Fruit fly (Drosophila melanogaster) whole organism, adult: Measurements from ENCODE around the gene DnaJ-H.
A peak's percentile ranks its signal among the peaks of the same experiment; 100 is the strongest.

Experiments
- CG11617 ChIP-seq: fragments of 200-800 bp; sonication (Bioruptor generic); optimal IDR thresholded peaks from 2 replicates; lab custom pipeline; 2017; ENCODE audit warnings: mild to moderate bottlenecking, missing biosample characterization, missing genetic modification reagents, missing genetic modification characterization
- CG12768 ChIP-seq: fragments of 200-800 bp; sonication (Bioruptor generic); optimal IDR thresholded peaks from 2 replicates; lab custom pipeline; 2017; ENCODE audit warnings: missing biosample characterization, missing genetic modification characterization, mild to moderate bottlenecking, moderate library complexity, missing genetic modification reagents
- CG14711 ChIP-seq: fragments of 200-800 bp; sonication (Bioruptor generic); optimal IDR thresholded peaks from 2 replicates; lab custom pipeline; 2018; ENCODE audit warnings: missing biosample characterization, mild to moderate bottlenecking, missing genetic modification characterization, moderate library complexity
- CG1620 ChIP-seq: fragments of 200-800 bp; sonication (Bioruptor generic); optimal IDR thresholded peaks from 2 replicates; lab custom pipeline; 2016; ENCODE audit warnings: missing biosample characterization, missing genetic modification characterization
- CG33017 ChIP-seq: fragments of 200-800 bp; sonication (Bioruptor generic); optimal IDR thresholded peaks from 2 replicates; lab custom pipeline; 2018; ENCODE audit warnings: missing biosample characterization, mild to moderate bottlenecking, missing genetic modification characterization, moderate library complexity
- CG5204 ChIP-seq: fragments of 200-800 bp; sonication (Bioruptor generic); optimal IDR thresholded peaks from 2 replicates; lab custom pipeline; 2016; ENCODE audit warnings: missing biosample characterization, missing genetic modification characterization
- CG7045 ChIP-seq: fragments of 200-800 bp; sonication (Bioruptor generic); optimal IDR thresholded peaks from 2 replicates; lab custom pipeline; 2017; ENCODE audit warnings: missing biosample characterization, mild to moderate bottlenecking, missing genetic modification characterization
- CG7101 ChIP-seq: fragments of 200-800 bp; sonication (Bioruptor generic); optimal IDR thresholded peaks from 2 replicates; lab custom pipeline; 2018; ENCODE audit warnings: missing biosample characterization, mild to moderate bottlenecking, missing genetic modification characterization, moderate library complexity
- Clk ChIP-seq: fragments of 200-800 bp; sonication (Bioruptor generic); optimal IDR thresholded peaks from 2 replicates; lab custom pipeline; 2017; ENCODE audit warnings: missing biosample characterization, missing genetic modification characterization
- Crg-1 ChIP-seq: fragments of 200-800 bp; sonication (Bioruptor generic); optimal IDR thresholded peaks from 2 replicates; lab custom pipeline; 2016; ENCODE audit warnings: missing biosample characterization, missing genetic modification characterization
- Hr96 ChIP-seq: fragments of 200-800 bp; sonication (Bioruptor generic); optimal IDR thresholded peaks from 2 replicates; lab custom pipeline; 2016; ENCODE audit warnings: missing biosample characterization, missing genetic modification characterization
- Mnt ChIP-seq: fragments of 200-800 bp; sonication (Bioruptor generic); optimal IDR thresholded peaks from 2 replicates; lab custom pipeline; 2016; ENCODE audit warnings: missing biosample characterization, mild to moderate bottlenecking, missing genetic modification characterization
- bab1 ChIP-seq: fragments of 200-800 bp; sonication (Bioruptor generic); optimal IDR thresholded peaks from 3 replicates; lab custom pipeline; 2019; ENCODE audit warnings: missing biosample characterization, mild to moderate bottlenecking, missing genetic modification characterization, moderate library complexity
- cic ChIP-seq: fragments of 200-800 bp; sonication (Bioruptor generic); optimal IDR thresholded peaks from 2 replicates; lab custom pipeline; 2017; ENCODE audit warnings: missing biosample characterization, mild to moderate bottlenecking, missing genetic modification characterization, moderate library complexity
- cnc ChIP-seq, 2 experiments: fragments of >200 bp; optimal IDR thresholded peaks; 2 replicates each; lab custom pipeline; 2017
- kay ChIP-seq: fragments of 200-800 bp; sonication (Bioruptor generic); peaks from one replicate; lab custom pipeline; 2016; ENCODE audit warnings: missing biosample characterization, missing genetic modification characterization, borderline replicate concordance
- ovo ChIP-seq: fragments of 200-800 bp; sonication (Bioruptor generic); optimal IDR thresholded peaks from 2 replicates; lab custom pipeline; 2016; ENCODE audit warnings: missing biosample characterization, missing genetic modification characterization
- pad ChIP-seq: fragments of 200-800 bp; sonication (Bioruptor generic); optimal IDR thresholded peaks from 3 replicates; lab custom pipeline; 2017; ENCODE audit warnings: missing biosample characterization, missing genetic modification characterization, mild to moderate bottlenecking, moderate library complexity, missing genetic modification reagents
- tj ChIP-seq: fragments of 200-800 bp; sonication (Bioruptor generic); optimal IDR thresholded peaks from 3 replicates; lab custom pipeline; 2017; ENCODE audit warnings: missing biosample characterization, mild to moderate bottlenecking, missing genetic modification characterization, moderate library complexity
- toe ChIP-seq: fragments of 200-800 bp; sonication (Bioruptor generic); optimal IDR thresholded peaks from 2 replicates; lab custom pipeline; 2016; ENCODE audit warnings: missing biosample characterization, missing genetic modification characterization

The DnaJ-H gene

DNA sequence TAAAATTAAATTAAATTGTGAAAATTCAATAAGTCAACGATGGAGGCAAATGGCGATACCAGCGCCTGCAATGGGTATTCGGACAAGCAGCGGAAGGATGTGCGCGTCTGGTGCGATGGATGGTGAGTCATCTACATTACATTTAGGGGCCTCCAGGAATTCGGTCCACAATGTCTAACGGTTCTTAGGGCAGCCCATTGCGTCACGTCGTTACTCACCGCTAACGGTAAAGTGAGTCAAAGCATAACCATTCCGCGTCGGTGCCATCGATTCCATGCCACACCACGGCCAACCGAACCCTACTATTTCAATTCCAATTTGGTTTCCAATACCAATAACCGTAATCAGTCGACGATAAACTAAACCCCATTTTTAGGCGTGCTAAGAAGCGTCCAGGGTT is 38.3 kb upstream of the DnaJ-H start:
- TF ChIP-seq ovo (GFP tag; lab: Kevin White, UChicago) (peak; percentile 70), cnc (optimal IDR thresholded peaks at IDR 0.05; lab: Kevin White, UChicago) (no peak), toe (GFP tag; lab: Kevin White, UChicago) (no peak), Mnt (GFP tag; lab: Kevin White, UChicago) (no peak), Clk (no peak), cic (no peak), CG5204 (GFP tag; lab: Kevin White, UChicago) (no peak), CG12768 (GFP tag; lab: Kevin White, UChicago) (no peak), bab1 (GFP tag; lab: Kevin White, UChicago) (no peak)

dm6 chr2L:13203437-13204137 is 37.7 kb upstream of the DnaJ-H start, which contains the start of gene Pect:
Gene Pect (plus strand): TSS chr2L:13203762.
- TF ChIP-seq tj (GFP tag; lab: Kevin White, UChicago), result peak; percentile 44
- peak; percentile 35 for TF ChIP-seq Crg-1 (GFP tag; lab: Kevin White, UChicago)
- no peak for TF ChIP-seq Hr96 (GFP tag; lab: Kevin White, UChicago)
- TF ChIP-seq cnc (optimal IDR thresholded peaks at IDR 0.05; lab: Kevin White, UChicago), result no peak
- no peak for TF ChIP-seq CG5204 (GFP tag; lab: Kevin White, UChicago)
- no peak for TF ChIP-seq kay (GFP tag; lab: Kevin White, UChicago)
- TF ChIP-seq CG12768 (GFP tag; lab: Kevin White, UChicago), result peak; percentile 43
- no peak for TF ChIP-seq ovo (GFP tag; lab: Kevin White, UChicago)
- TF ChIP-seq Clk, result no peak
- no peak for TF ChIP-seq toe (GFP tag; lab: Kevin White, UChicago)
- peak; percentile 12 for TF ChIP-seq bab1 (GFP tag; lab: Kevin White, UChicago)
- no peak for TF ChIP-seq CG7045 (GFP tag; lab: Kevin White, UChicago)
- TF ChIP-seq CG11617 (GFP tag; lab: Kevin White, UChicago), result peak; percentile 37
- TF ChIP-seq CG33017 (tag; lab: Kevin White, UChicago), result peak; percentile 74
- TF ChIP-seq Mnt (GFP tag; lab: Kevin White, UChicago), result peak; percentile 93
- TF ChIP-seq pad, result no peak
- TF ChIP-seq cic, result peak; percentile 93
- TF ChIP-seq CG1620, result peak; percentile 37
- no peak for TF ChIP-seq CG14711 (tag; lab: Kevin White, UChicago)
- TF ChIP-seq CG7101 (tag; lab: Kevin White, UChicago), result peak; percentile 81

dm6 chr2L:13202960-13203436 is 37.1 kb upstream of the DnaJ-H start, which contains the start of gene CG16972:
Gene CG16972 (minus strand): TSS chr2L:13203295.
- TF ChIP-seq bab1 (GFP tag; lab: Kevin White, UChicago) (peak; percentile 41), CG1620 (no peak), CG7101 (tag; lab: Kevin White, UChicago) (no peak), cnc (optimal IDR thresholded peaks at IDR 0.05; lab: Kevin White, UChicago) (no peak), CG11617 (GFP tag; lab: Kevin White, UChicago) (peak; percentile 55), Mnt (GFP tag; lab: Kevin White, UChicago) (no peak), pad (no peak), CG14711 (tag; lab: Kevin White, UChicago) (peak; percentile 67), tj (GFP tag; lab: Kevin White, UChicago) (no peak), toe (GFP tag; lab: Kevin White, UChicago) (no peak), Hr96 (GFP tag; lab: Kevin White, UChicago) (no peak), kay (GFP tag; lab: Kevin White, UChicago) (no peak), CG33017 (tag; lab: Kevin White, UChicago) (no peak), cic (no peak), CG12768 (GFP tag; lab: Kevin White, UChicago) (no peak), Crg-1 (GFP tag; lab: Kevin White, UChicago) (no peak), CG5204 (GFP tag; lab: Kevin White, UChicago) (no peak), ovo (GFP tag; lab: Kevin White, UChicago) (peak; percentile 33), CG7045 (GFP tag; lab: Kevin White, UChicago) (peak; percentile 35), Clk (peak; percentile 0)

DNA sequence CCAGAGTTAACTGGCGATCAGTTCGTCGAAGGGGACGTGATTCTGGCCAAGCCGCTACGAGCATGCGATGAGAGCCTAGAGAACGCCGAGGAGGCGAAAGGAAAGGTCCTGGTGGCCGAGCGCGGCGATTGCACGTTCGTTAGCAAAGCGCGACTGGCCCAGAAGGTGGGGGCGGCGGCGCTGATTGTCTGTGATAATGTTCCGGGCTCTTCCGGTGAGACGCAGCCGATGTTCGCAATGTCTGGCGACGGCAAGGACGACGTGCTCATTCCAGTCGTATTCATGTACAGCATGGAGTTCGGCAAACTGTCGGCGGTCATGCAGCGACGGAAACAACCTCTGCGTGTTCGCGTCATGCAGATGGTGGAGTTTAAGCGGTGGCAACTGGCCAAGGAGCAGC is 29.9 kb upstream of the DnaJ-H start:
- no peak for TF ChIP-seq CG11617 (GFP tag; lab: Kevin White, UChicago)
- TF ChIP-seq Crg-1 (GFP tag; lab: Kevin White, UChicago), result no peak
- TF ChIP-seq CG7045 (GFP tag; lab: Kevin White, UChicago), result no peak
- TF ChIP-seq Clk, result no peak
- no peak for TF ChIP-seq CG7101 (tag; lab: Kevin White, UChicago)
- TF ChIP-seq CG5204 (GFP tag; lab: Kevin White, UChicago), result no peak
- no peak for TF ChIP-seq bab1 (GFP tag; lab: Kevin White, UChicago)
- TF ChIP-seq Hr96 (GFP tag; lab: Kevin White, UChicago), result no peak
- TF ChIP-seq cnc (optimal IDR thresholded peaks at IDR 0.05; lab: Kevin White, UChicago), result no peak
- no peak for TF ChIP-seq tj (GFP tag; lab: Kevin White, UChicago)

DNA sequence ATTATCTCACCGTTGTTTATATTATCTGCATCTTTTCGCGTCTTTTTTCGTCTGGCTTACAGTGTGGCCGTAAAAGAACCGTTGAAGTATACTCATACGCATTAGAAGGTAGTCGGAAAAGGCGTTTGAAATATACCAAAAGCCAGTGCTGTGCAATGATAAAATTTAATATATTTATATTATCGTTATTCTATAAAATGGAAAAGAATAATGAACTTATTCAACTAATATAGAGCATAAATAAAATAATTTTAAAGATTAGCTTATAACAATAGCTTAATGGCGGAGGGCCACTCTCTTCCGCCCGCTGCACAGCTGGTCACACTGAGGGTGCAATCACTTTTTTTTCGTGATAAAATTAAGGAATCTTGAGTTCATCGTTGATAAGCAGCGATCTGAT is 26.0 kb upstream of the DnaJ-H start, which contains the start of the genes CG16974 and Edem2:
CG16974 (minus strand) TSS at position 86 of the 400 bp plus-strand sequence.
Edem2 (plus strand) TSS at position 308 of the 400 bp plus-strand sequence.
- TF ChIP-seq CG11617 (GFP tag; lab: Kevin White, UChicago) (peak; percentile 72), CG7101 (tag; lab: Kevin White, UChicago) (peak; percentile 88), Crg-1 (GFP tag; lab: Kevin White, UChicago) (peak; percentile 65), CG33017 (tag; lab: Kevin White, UChicago) (peak; percentile 77), CG14711 (tag; lab: Kevin White, UChicago) (peak; percentile 81), Hr96 (GFP tag; lab: Kevin White, UChicago) (no peak), ovo (GFP tag; lab: Kevin White, UChicago) (peak; percentile 68), CG1620 (peak; percentile 79), bab1 (GFP tag; lab: Kevin White, UChicago) (peak; percentile 86), tj (GFP tag; lab: Kevin White, UChicago) (peak; percentile 48), cic (peak; percentile 66), Clk (peak; percentile 11), cnc (optimal IDR thresholded peaks at IDR 0.05; lab: Kevin White, UChicago) (no peak), toe (GFP tag; lab: Kevin White, UChicago) (no peak), pad (peak; percentile 67), CG12768 (GFP tag; lab: Kevin White, UChicago) (peak; percentile 59), Mnt (GFP tag; lab: Kevin White, UChicago) (peak; percentile 75), CG5204 (GFP tag; lab: Kevin White, UChicago) (no peak), CG7045 (GFP tag; lab: Kevin White, UChicago) (peak; percentile 77), kay (GFP tag; lab: Kevin White, UChicago) (no peak)
